Fruit fly (Drosophila melanogaster) whole organism, embryonic: ENCODE results near the gene CG15141.

ENCODE experiments used
- Ada2b ChIP-seq: fragments of 200-800 bp; sonication (Bioruptor generic); IDR thresholded peaks from 2 replicates; pipeline ENCODE4 v1.3.6; 2022; ENCODE audit warnings: missing biosample characterization, missing genetic modification characterization
- Atf3 ChIP-seq: fragments of 200-800 bp; sonication (Bioruptor generic); optimal IDR thresholded peaks from 3 replicates; lab custom pipeline; 2016; ENCODE audit warnings: missing biosample characterization, missing genetic modification characterization
- Bteb2 ChIP-seq: fragments of 200-800 bp; sonication (Bioruptor generic); optimal IDR thresholded peaks from 2 replicates; lab custom pipeline; 2016; ENCODE audit warnings: missing biosample characterization, missing genetic modification characterization
- CG10209 ChIP-seq: fragments of 200-800 bp; sonication (Bioruptor generic); optimal IDR thresholded peaks from 3 replicates; lab custom pipeline; 2017; ENCODE audit warnings: missing biosample characterization, mild to moderate bottlenecking, missing genetic modification characterization, missing genetic modification reagents
- CG10267 ChIP-seq: fragments of 200-800 bp; sonication (Bioruptor generic); optimal IDR thresholded peaks from 2 replicates; lab custom pipeline; 2018; ENCODE audit warnings: missing biosample characterization, mild to moderate bottlenecking, missing genetic modification characterization, moderate library complexity
- CG10979 ChIP-seq: fragments of 200-800 bp; sonication (Bioruptor generic); optimal IDR thresholded peaks from 2 replicates; lab custom pipeline; 2018; ENCODE audit warnings: missing biosample characterization, mild to moderate bottlenecking, missing genetic modification characterization, moderate library complexity
- CG11695 ChIP-seq: fragments of 200-800 bp; sonication (Bioruptor generic); IDR thresholded peaks from 3 replicates; pipeline ENCODE4 v1.3.6; 2022; ENCODE audit warnings: missing biosample characterization, missing genetic modification characterization
- CG11723 ChIP-seq: fragments of 200-800 bp; sonication (Bioruptor generic); optimal IDR thresholded peaks from 2 replicates; lab custom pipeline; 2017; ENCODE audit warnings: missing biosample characterization, mild to moderate bottlenecking, missing genetic modification characterization
- CG13296 ChIP-seq: fragments of 200-800 bp; sonication (Bioruptor generic); optimal IDR thresholded peaks from 3 replicates; lab custom pipeline; 2018; ENCODE audit warnings: missing biosample characterization, mild to moderate bottlenecking, missing genetic modification characterization
- CG14860 ChIP-seq: fragments of 200-800 bp; sonication (Bioruptor generic); IDR thresholded peaks from 3 replicates; pipeline ENCODE4 v1.3.6; 2022; ENCODE audit warnings: missing biosample characterization, missing genetic modification characterization; ENCODE audit not compliant: partially characterized antibody
- CG16863 ChIP-seq: fragments of 200-800 bp; sonication (Bioruptor generic); optimal IDR thresholded peaks from 3 replicates; lab custom pipeline; 2016; ENCODE audit warnings: missing biosample characterization, missing genetic modification characterization
- CG18599 ChIP-seq: fragments of 200-800 bp; sonication (Bioruptor generic); optimal IDR thresholded peaks from 3 replicates; lab custom pipeline; 2017; ENCODE audit warnings: missing biosample characterization, missing genetic modification characterization, mild to moderate bottlenecking, moderate library complexity, missing genetic modification reagents
- CG18764 ChIP-seq: fragments of 200-800 bp; sonication (Bioruptor generic); optimal IDR thresholded peaks from 3 replicates; lab custom pipeline; 2016; ENCODE audit warnings: missing biosample characterization, missing genetic modification characterization
- CG3726 ChIP-seq: fragments of 200-800 bp; sonication (Bioruptor generic); IDR thresholded peaks from 3 replicates; pipeline ENCODE4, ENCODE4 v1.3.6; 2022; ENCODE audit warnings: missing biosample characterization, missing genetic modification characterization
- CG6683 ChIP-seq: fragments of 200-800 bp; sonication (Bioruptor generic); optimal IDR thresholded peaks from 2 replicates; lab custom pipeline; 2017; ENCODE audit warnings: missing biosample characterization, mild to moderate bottlenecking, missing genetic modification characterization, missing genetic modification reagents
- CG7786 ChIP-seq: fragments of 200-800 bp; sonication (Bioruptor generic); optimal IDR thresholded peaks from 2 replicates; lab custom pipeline; 2016; ENCODE audit warnings: missing biosample characterization, missing genetic modification characterization
- CG7928 ChIP-seq: fragments of 200-800 bp; sonication (Bioruptor generic); optimal IDR thresholded peaks from 2 replicates; lab custom pipeline; 2017; ENCODE audit warnings: missing biosample characterization, mild to moderate bottlenecking, missing genetic modification characterization
- CG9215 ChIP-seq: fragments of 200-800 bp; sonication (Bioruptor generic); IDR thresholded peaks from 2 replicates; pipeline ENCODE4 v1.3.6; 2022; ENCODE audit warnings: missing biosample characterization, missing genetic modification characterization
- Deaf1 ChIP-seq: fragments of 200-800 bp; optimal IDR thresholded peaks from 3 replicates; lab custom pipeline; 2019; ENCODE audit warnings: missing biosample characterization, mild to moderate bottlenecking, missing genetic modification characterization, moderate library complexity
- ERR ChIP-seq: fragments of 200-800 bp; sonication (Bioruptor generic); optimal IDR thresholded peaks from 2 replicates; lab custom pipeline; 2016; ENCODE audit warnings: missing biosample characterization, missing genetic modification characterization
- Eip74EF ChIP-seq, 2 experiments: fragments of 200-800 bp in 1 of 2; fragments of >200 bp in 1 of 2; sonication (Bioruptor generic) in 1 of 2; optimal IDR thresholded peaks; 2 replicates each; lab custom pipeline; 2017 to 2019; ENCODE audit warnings: missing biosample characterization in 2 of 2, missing genetic modification characterization in 2 of 2, mild to moderate bottlenecking in 1 of 2, moderate library complexity in 1 of 2
- Gsc ChIP-seq: fragments of 200-800 bp; sonication (Bioruptor generic); IDR thresholded peaks from 2 replicates; pipeline ENCODE4 v1.3.6; 2022; ENCODE audit warnings: missing biosample characterization, missing genetic modification characterization
- HmgD ChIP-seq: fragments of 200-800 bp; sonication (Bioruptor generic); optimal IDR thresholded peaks from 3 replicates; lab custom pipeline; 2016; ENCODE audit warnings: missing biosample characterization, missing genetic modification characterization
- Hr39 ChIP-seq: fragments of >200 bp; optimal IDR thresholded peaks from 2 replicates; lab custom pipeline; 2017
- MESR4 ChIP-seq: fragments of 200-800 bp; sonication (Bioruptor generic); optimal IDR thresholded peaks from 2 replicates; lab custom pipeline; 2018; ENCODE audit warnings: missing biosample characterization, mild to moderate bottlenecking, missing genetic modification characterization, moderate library complexity
- Meics ChIP-seq: fragments of 200-800 bp; sonication (Bioruptor generic); optimal IDR thresholded peaks from 2 replicates; lab custom pipeline; 2017; ENCODE audit warnings: missing biosample characterization, mild to moderate bottlenecking, missing genetic modification characterization
- Sox102F ChIP-seq: fragments of 200-800 bp; sonication (Bioruptor generic); optimal IDR thresholded peaks from 2 replicates; lab custom pipeline; 2018; ENCODE audit warnings: missing biosample characterization, mild to moderate bottlenecking, missing genetic modification characterization, moderate library complexity
- amos ChIP-seq: fragments of 200-800 bp; sonication (Bioruptor generic); IDR thresholded peaks from 2 replicates; pipeline ENCODE4 v1.3.6; 2022; ENCODE audit warnings: missing biosample characterization, missing genetic modification characterization; ENCODE audit not compliant: partially characterized antibody
- ase ChIP-seq: fragments of 200-800 bp; sonication (Bioruptor generic); IDR thresholded peaks from 3 replicates; pipeline ENCODE4 v1.3.6; 2022; ENCODE audit warnings: missing biosample characterization, missing genetic modification characterization
- bcd ChIP-seq: fragments of 200-800 bp; sonication (Bioruptor generic); optimal IDR thresholded peaks from 2 replicates; lab custom pipeline; 2017; ENCODE audit warnings: missing biosample characterization, mild to moderate bottlenecking, missing genetic modification characterization
- crp ChIP-seq, 2 experiments: fragments of 200-800 bp; sonication (Bioruptor generic); optimal IDR thresholded peaks; 2 replicates in 1 of 2; 3 replicates in 1 of 2; lab custom pipeline; 2017; ENCODE audit warnings: missing biosample characterization in 2 of 2, missing genetic modification characterization in 2 of 2, mild to moderate bottlenecking in 1 of 2, moderate library complexity in 1 of 2
- cwo ChIP-seq: fragments of 200-800 bp; sonication (Bioruptor generic); optimal IDR thresholded peaks from 3 replicates; lab custom pipeline; 2017; ENCODE audit warnings: missing biosample characterization, missing genetic modification characterization, mild to moderate bottlenecking, moderate library complexity, missing genetic modification reagents
- eve ChIP-seq, 2 experiments: fragments of >200 bp; optimal IDR thresholded peaks; 2 replicates each; lab custom pipeline; 2017; ENCODE audit warnings: missing biosample characterization in 2 of 2, missing genetic modification characterization in 2 of 2
- eyg ChIP-seq: fragments of 200-800 bp; sonication (Bioruptor generic); optimal IDR thresholded peaks from 3 replicates; lab custom pipeline; 2016; ENCODE audit warnings: missing biosample characterization, missing genetic modification characterization
- fru ChIP-seq: fragments of >200 bp; optimal IDR thresholded peaks from 2 replicates; lab custom pipeline; 2017
- hkb ChIP-seq, 2 experiments: fragments of 200-800 bp in 1 of 2; fragments of >200 bp in 1 of 2; sonication (Bioruptor generic) in 1 of 2; IDR thresholded peaks in 1 of 2; optimal IDR thresholded peaks in 1 of 2; 2 replicates each; pipeline versions ENCODE4 v1.3.6 to Lab custom; 2017 to 2022; ENCODE audit warnings: missing biosample characterization in 1 of 2, missing genetic modification characterization in 1 of 2
- ind ChIP-seq: fragments of 200-800 bp; sonication (Bioruptor generic); optimal IDR thresholded peaks from 3 replicates; lab custom pipeline; 2016; ENCODE audit warnings: missing biosample characterization, missing genetic modification characterization
- ken ChIP-seq: fragments of 200-800 bp; sonication (Bioruptor generic); IDR thresholded peaks from 3 replicates; pipeline ENCODE4 v1.3.6; 2022; ENCODE audit warnings: missing biosample characterization, missing genetic modification characterization
- mld ChIP-seq: fragments of 200-800 bp; sonication (Bioruptor generic); IDR thresholded peaks from 3 replicates; pipeline ENCODE4 v1.3.6; 2022; ENCODE audit warnings: missing biosample characterization, missing genetic modification characterization; ENCODE audit not compliant: partially characterized antibody
- nerfin-2 ChIP-seq: fragments of 200-800 bp; sonication (Bioruptor generic); IDR thresholded peaks from 2 replicates; pipeline ENCODE4 v1.3.6; 2022; ENCODE audit warnings: missing biosample characterization, missing genetic modification characterization; ENCODE audit not compliant: partially characterized antibody
- nom ChIP-seq: fragments of 200-800 bp; sonication (Bioruptor generic); optimal IDR thresholded peaks from 2 replicates; lab custom pipeline; 2017; ENCODE audit warnings: missing biosample characterization, missing genetic modification characterization, mild to moderate bottlenecking, moderate library complexity, missing genetic modification reagents
- org-1 ChIP-seq: fragments of 200-800 bp; sonication (Bioruptor generic); optimal IDR thresholded peaks from 2 replicates; lab custom pipeline; 2017; ENCODE audit warnings: missing biosample characterization, missing genetic modification characterization
- otp ChIP-seq: fragments of 200-800 bp; sonication (Bioruptor generic); IDR thresholded peaks from 3 replicates; pipeline ENCODE4, ENCODE4 v1.3.6; 2022; ENCODE audit warnings: missing biosample characterization, missing genetic modification characterization
- pho ChIP-seq: fragments of 200-800 bp; sonication (Bioruptor generic); optimal IDR thresholded peaks from 2 replicates; lab custom pipeline; 2016; ENCODE audit warnings: missing biosample characterization, missing genetic modification characterization
- sens ChIP-seq: fragments of 200-800 bp; sonication (Bioruptor generic); peaks from one replicate; lab custom pipeline; 2016; ENCODE audit warnings: missing biosample characterization, missing genetic modification characterization
- slp2 ChIP-seq: fragments of 200-800 bp; sonication (Bioruptor generic); optimal IDR thresholded peaks from 2 replicates; lab custom pipeline; 2016; ENCODE audit warnings: missing biosample characterization, missing genetic modification characterization
- sna ChIP-seq: fragments of 200-800 bp; sonication (Bioruptor generic); IDR thresholded peaks from 2 replicates; pipeline ENCODE4 v1.3.6; 2022; ENCODE audit warnings: missing biosample characterization, missing genetic modification characterization; ENCODE audit not compliant: partially characterized antibody
- twi ChIP-seq: fragments of 200-800 bp; optimal IDR thresholded peaks from 2 replicates; lab custom pipeline; 2019; ENCODE audit warnings: missing biosample characterization, mild to moderate bottlenecking, missing genetic modification characterization, moderate library complexity
- vnd ChIP-seq: fragments of 200-800 bp; sonication (Bioruptor generic); IDR thresholded peaks from 3 replicates; pipeline ENCODE4 v1.3.6; 2022; ENCODE audit warnings: missing biosample characterization, missing genetic modification characterization; ENCODE audit not compliant: partially characterized antibody
- z ChIP-seq: fragments of 200-800 bp; sonication (Bioruptor generic); IDR thresholded peaks from 3 replicates; pipeline ENCODE4 v1.3.6; 2022; ENCODE audit warnings: missing biosample characterization, missing genetic modification characterization

CG15141 gene

DNA sequence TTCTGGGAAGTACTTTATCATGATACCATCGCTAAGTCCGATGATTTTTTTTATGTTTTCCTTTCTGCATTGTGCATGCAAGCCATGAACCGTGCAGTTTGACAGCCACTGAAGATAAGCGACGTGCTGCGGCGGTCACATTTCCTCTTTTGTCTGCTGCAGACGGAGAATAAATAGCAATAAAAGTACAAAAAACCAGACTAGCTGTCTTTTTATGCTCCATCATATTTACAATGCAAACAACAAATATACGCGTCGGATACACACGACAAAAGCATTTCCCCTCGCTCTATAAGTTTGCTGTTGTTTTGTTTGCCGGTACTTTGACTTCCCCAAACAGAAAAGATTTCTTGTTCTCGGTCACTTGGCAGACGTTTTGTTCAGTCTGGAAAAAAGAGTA, 30.6 kb upstream of the CG15141 start (continued):
- TF ChIP-seq Eip74EF (GFP tag; optimal IDR thresholded peaks at IDR 0.05; lab: Kevin White, UChicago) (peak in 1 of 2 experiments; percentile 46), ind (GFP tag; lab: Kevin White, UChicago) (no peak), CG7786 (GFP tag; lab: Kevin White, UChicago) (peak; percentile 11), CG16863 (GFP tag; lab: Kevin White, UChicago) (peak; percentile 74), z (GFP tag; lab: Robert Waterston, UW) (peak; percentile 47; the same call in 1 of the 3 replicates), Atf3 (peak; percentile 36), otp (peak; percentile 80), twi (peak; percentile 64), ase (GFP tag; lab: Robert Waterston, UW) (no peak), ERR (peak; percentile 3), pho (GFP tag; lab: Kevin White, UChicago) (peak; percentile 17), amos (GFP tag; lab: Robert Waterston, UW) (no peak), HmgD (GFP tag; lab: Kevin White, UChicago) (no peak), nerfin-2 (GFP tag; lab: Robert Waterston, UW) (no peak), hkb (optimal IDR thresholded peaks at IDR 0.05; lab: Kevin White, UChicago) (no peak), hkb (GFP tag; IDR thresholded peaks at IDR 0.05; lab: Robert Waterston, UW) (peak; percentile 75), CG11723 (GFP tag; lab: Kevin White, UChicago) (peak; percentile 67), vnd (GFP tag; lab: Robert Waterston, UW) (no peak), eve (GFP tag; optimal IDR thresholded peaks at IDR 0.05; lab: Kevin White, UChicago) (no peak), CG9215 (GFP tag; lab: Robert Waterston, UW) (no peak), CG13296 (GFP tag; lab: Kevin White, UChicago) (no peak), Meics (peak; percentile 9), CG10979 (tag; lab: Kevin White, UChicago) (peak; percentile 70), cwo (GFP tag; lab: Kevin White, UChicago) (peak; percentile 8), ken (GFP tag; lab: Robert Waterston, UW) (peak; percentile 45; the same call in 1 of the 3 replicates), Deaf1 (tag; lab: Kevin White, UChicago) (no peak), CG10267 (tag; lab: Kevin White, UChicago) (peak; percentile 47), sna (GFP tag; lab: Robert Waterston, UW) (no peak), CG6683 (GFP tag; lab: Kevin White, UChicago) (peak; percentile 45), Gsc (GFP tag; lab: Robert Waterston, UW) (no peak), MESR4 (GFP tag; lab: Kevin White, UChicago) (peak; percentile 6), CG18599 (GFP tag; lab: Kevin White, UChicago) (peak; percentile 61), CG10209 (GFP tag; lab: Kevin White, UChicago) (peak; percentile 83), sens (peak; percentile 98), Ada2b (GFP tag; lab: Robert Waterston, UW) (no peak), CG11695 (GFP tag; lab: Robert Waterston, UW) (0 out of 3 replicates have a peak, but pooled peaks have one; percentile 27), Hr39 (no peak), CG7928 (GFP tag; lab: Kevin White, UChicago) (no peak), crp (GFP tag; optimal IDR thresholded peaks at IDR 0.05; lab: Kevin White, UChicago) (peak in 1 of 2 experiments; percentile 18), mld (no peak), CG3726 (no peak), fru (lab: Kevin White, UChicago) (no peak), Bteb2 (GFP tag; lab: Kevin White, UChicago) (no peak), bcd (GFP tag; lab: Kevin White, UChicago) (peak; percentile 75), nom (GFP tag; lab: Kevin White, UChicago) (peak; percentile 74), Sox102F (GFP tag; lab: Kevin White, UChicago) (peak; percentile 73), org-1 (GFP tag; lab: Kevin White, UChicago) (peak; percentile 72), eyg (GFP tag; lab: Kevin White, UChicago) (peak; percentile 33), CG14860 (no peak), CG18764 (GFP tag; lab: Kevin White, UChicago) (peak; percentile 72), slp2 (GFP tag; lab: Kevin White, UChicago) (peak; percentile 35)
